Fruit fly (Drosophila melanogaster): Measurements from ENCODE around the gene CG1951.

Gene CG1951

dm6 chr3R:29049055-29049722, 22.2 kb downstream of the CG1951 start, which contains the start of gene CG11837:
TSS of gene CG11837 (plus strand) at chr3R:29049493.
- no peak for TF ChIP-seq CG5204 (GFP tag; optimal IDR thresholded peaks at IDR 0.05)
- no peak for TF ChIP-seq CG7045 (GFP tag; optimal IDR thresholded peaks at IDR 0.05)
- TF ChIP-seq cic (GFP tag; optimal IDR thresholded peaks at IDR 0.05): no peak
- no peak for TF ChIP-seq CG12768 (GFP tag; optimal IDR thresholded peaks at IDR 0.05)
- no peak for TF ChIP-seq CG11617 (GFP tag; optimal IDR thresholded peaks at IDR 0.05)
- TF ChIP-seq kay (GFP tag; ENCODE audit: borderline replicate concordance): peak; percentile 91
- peak; percentile 95 for TF ChIP-seq Mnt (GFP tag; optimal IDR thresholded peaks at IDR 0.05)
- no peak for TF ChIP-seq CG14711 (tag; optimal IDR thresholded peaks at IDR 0.05)
- no peak for TF ChIP-seq pad (GFP tag; optimal IDR thresholded peaks at IDR 0.05)
- no peak for TF ChIP-seq bab1 (GFP tag; optimal IDR thresholded peaks at IDR 0.05)
- no peak for TF ChIP-seq CG1620 (GFP tag; optimal IDR thresholded peaks at IDR 0.05)
- no peak for TF ChIP-seq Clk (GFP tag; optimal IDR thresholded peaks at IDR 0.05)
- no peak for TF ChIP-seq Crg-1 (GFP tag; optimal IDR thresholded peaks at IDR 0.05)
- no peak for TF ChIP-seq CG33017 (tag; optimal IDR thresholded peaks at IDR 0.05)

DNA sequence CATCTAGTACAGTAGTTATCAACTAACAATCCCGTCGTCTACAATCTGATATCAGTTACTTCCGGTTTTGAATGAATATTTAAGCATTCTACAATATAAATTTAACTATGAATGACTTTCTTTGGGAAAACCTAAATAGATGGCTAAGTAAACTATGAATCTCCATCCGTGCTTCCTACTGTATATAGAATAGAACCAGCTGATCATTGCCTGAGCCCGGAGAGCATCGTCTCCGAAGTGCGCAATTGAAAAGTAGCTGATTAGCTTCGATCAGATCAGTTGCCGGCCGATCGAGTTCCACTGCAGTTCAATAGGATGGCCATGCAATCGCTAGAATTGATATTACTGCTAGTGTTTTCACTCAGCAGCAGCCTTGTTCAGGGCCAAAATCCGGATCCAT, 23.7 kb downstream of the CG1951 start, which contains the start of gene CG11841:
TSS of gene CG11841 (plus strand) at position 301 of the 400 bp plus-strand sequence.
- peak; percentile 15 for TF ChIP-seq cic (GFP tag; optimal IDR thresholded peaks at IDR 0.05)
- no peak for TF ChIP-seq Crg-1 (GFP tag; optimal IDR thresholded peaks at IDR 0.05)

DNA sequence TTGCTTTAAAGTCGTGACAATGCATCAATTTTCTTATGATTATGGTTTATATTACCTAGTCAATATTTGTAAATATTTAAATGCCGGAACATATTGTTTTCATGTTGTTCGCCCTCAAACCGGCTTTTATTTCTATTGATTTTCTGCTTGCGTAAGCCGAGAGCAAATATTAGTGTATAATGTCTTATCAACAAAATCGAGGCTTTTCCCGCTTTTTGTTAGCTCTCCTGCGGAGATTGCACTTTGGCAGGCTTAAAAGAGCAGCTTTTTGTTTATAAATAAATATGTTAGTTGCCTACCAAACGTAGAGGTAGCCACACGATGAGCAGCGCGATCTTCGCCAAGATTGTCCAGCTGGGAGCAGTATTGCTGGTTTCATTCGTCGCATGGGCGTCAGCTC, 25.3 kb downstream of the CG1951 start, which contains the start of gene CG11842:
TSS of gene CG11842 (plus strand) at position 301 of the 400 bp plus-strand sequence.
- no peak for TF ChIP-seq kay (GFP tag; ENCODE audit: borderline replicate concordance)
- no peak for TF ChIP-seq Clk (GFP tag; optimal IDR thresholded peaks at IDR 0.05)
- no peak for TF ChIP-seq CG33017 (tag; optimal IDR thresholded peaks at IDR 0.05)
- TF ChIP-seq tj (GFP tag; optimal IDR thresholded peaks at IDR 0.05): no peak
- no peak for TF ChIP-seq Crg-1 (GFP tag; optimal IDR thresholded peaks at IDR 0.05)
- TF ChIP-seq cic (GFP tag; optimal IDR thresholded peaks at IDR 0.05): no peak
- TF ChIP-seq CG7045 (GFP tag; optimal IDR thresholded peaks at IDR 0.05): no peak
- no peak for TF ChIP-seq CG1620 (GFP tag; optimal IDR thresholded peaks at IDR 0.05)
- no peak for TF ChIP-seq pad (GFP tag; optimal IDR thresholded peaks at IDR 0.05)
- TF ChIP-seq Mnt (GFP tag; optimal IDR thresholded peaks at IDR 0.05): no peak
- no peak for TF ChIP-seq CG12768 (GFP tag; optimal IDR thresholded peaks at IDR 0.05)
- no peak for TF ChIP-seq toe (GFP tag; optimal IDR thresholded peaks at IDR 0.05)
- no peak for TF ChIP-seq ovo (GFP tag; optimal IDR thresholded peaks at IDR 0.05)
- TF ChIP-seq CG7101 (tag; optimal IDR thresholded peaks at IDR 0.05): no peak
- no peak for TF ChIP-seq Hr96 (GFP tag; optimal IDR thresholded peaks at IDR 0.05)

- TF ChIP-seq toe (GFP tag; optimal IDR thresholded peaks at IDR 0.05): no peak
- TF ChIP-seq pad (GFP tag; optimal IDR thresholded peaks at IDR 0.05): no peak
- TF ChIP-seq Hr96 (GFP tag; optimal IDR thresholded peaks at IDR 0.05): no peak
- no peak for TF ChIP-seq CG7101 (tag; optimal IDR thresholded peaks at IDR 0.05)
- no peak for TF ChIP-seq CG33017 (tag; optimal IDR thresholded peaks at IDR 0.05)
- TF ChIP-seq Mnt (GFP tag; optimal IDR thresholded peaks at IDR 0.05): no peak
- TF ChIP-seq CG5204 (GFP tag; optimal IDR thresholded peaks at IDR 0.05): no peak
- no peak for TF ChIP-seq cnc (optimal IDR thresholded peaks at IDR 0.05)
- TF ChIP-seq CG14711 (tag; optimal IDR thresholded peaks at IDR 0.05): no peak
- TF ChIP-seq CG12768 (GFP tag; optimal IDR thresholded peaks at IDR 0.05): no peak
- no peak for TF ChIP-seq CG1620 (GFP tag; optimal IDR thresholded peaks at IDR 0.05)
- no peak for TF ChIP-seq Crg-1 (GFP tag; optimal IDR thresholded peaks at IDR 0.05)
- TF ChIP-seq tj (GFP tag; optimal IDR thresholded peaks at IDR 0.05): no peak
- TF ChIP-seq CG11617 (GFP tag; optimal IDR thresholded peaks at IDR 0.05): no peak
- no peak for TF ChIP-seq Clk (GFP tag; optimal IDR thresholded peaks at IDR 0.05)
Observed at dm6 chr3R:29054047-29054446, 27.0 kb downstream of the CG1951 start, which contains the start of gene CG11843. TSS of gene CG11843 (plus strand) at chr3R:29054347.

- TF ChIP-seq tj (GFP tag; optimal IDR thresholded peaks at IDR 0.05) (no peak), CG11617 (GFP tag; optimal IDR thresholded peaks at IDR 0.05) (peak; percentile 11), Mnt (GFP tag; optimal IDR thresholded peaks at IDR 0.05) (peak; percentile 5), CG33017 (tag; optimal IDR thresholded peaks at IDR 0.05) (peak; percentile 13)
Observed at dm6 chr3R:29055710-29056109, 28.7 kb downstream of the CG1951 start, which contains the start of gene Sirt7. TSS of gene Sirt7 (plus strand) at chr3R:29055927.

DNA sequence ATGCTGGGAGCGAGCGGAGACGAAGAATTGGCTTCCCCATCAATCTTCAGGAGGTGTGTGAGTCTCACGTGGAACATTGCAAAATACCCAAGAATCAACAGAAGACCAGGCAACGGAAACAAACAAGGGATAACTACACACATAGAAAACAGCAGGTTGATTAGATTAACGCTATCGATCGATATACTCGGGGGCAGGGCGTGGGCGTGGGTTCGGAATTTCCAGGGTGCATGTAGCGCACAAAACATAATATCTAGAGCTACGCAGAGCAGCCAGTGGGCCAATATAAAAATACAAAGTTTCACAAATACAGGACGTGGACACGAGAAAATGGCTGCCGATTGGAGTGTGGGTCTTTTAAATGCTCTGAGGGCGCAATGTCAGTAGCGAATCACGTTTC, 32.3 kb downstream of the CG1951 start:
- TF ChIP-seq CG7045 (GFP tag; optimal IDR thresholded peaks at IDR 0.05) (no peak), Mnt (GFP tag; optimal IDR thresholded peaks at IDR 0.05) (peak; percentile 11), CG11617 (GFP tag; optimal IDR thresholded peaks at IDR 0.05) (no peak), Crg-1 (GFP tag; optimal IDR thresholded peaks at IDR 0.05) (no peak), tj (GFP tag; optimal IDR thresholded peaks at IDR 0.05) (no peak), CG7101 (tag; optimal IDR thresholded peaks at IDR 0.05) (no peak), Clk (GFP tag; optimal IDR thresholded peaks at IDR 0.05) (no peak), CG14711 (tag; optimal IDR thresholded peaks at IDR 0.05) (no peak)

DNA sequence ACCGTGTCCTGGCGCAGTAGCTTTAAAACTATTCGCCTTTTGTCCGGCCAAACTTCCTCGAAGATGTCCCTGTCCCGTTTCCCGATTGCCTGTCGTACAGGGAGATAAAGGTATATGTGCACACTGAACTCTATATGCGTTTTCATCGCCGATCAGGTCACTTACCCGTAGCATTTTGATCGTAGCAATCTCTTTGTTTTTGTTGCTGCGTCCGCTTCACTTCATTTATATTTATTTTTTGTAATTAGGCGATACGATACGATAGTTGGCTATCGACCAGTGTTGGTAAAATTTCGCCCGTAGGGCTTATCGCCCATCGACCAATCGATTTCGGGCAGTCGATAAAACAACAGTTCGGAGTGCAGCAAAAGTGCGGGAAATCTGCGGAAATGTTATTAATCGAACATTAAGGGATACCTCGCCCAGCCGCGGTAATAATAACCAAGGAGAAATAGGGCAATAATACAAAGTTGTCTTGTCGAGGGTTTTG, 35.7 kb downstream of the CG1951 start, which contains the start of the genes Cul5 and Bicra:
TSS of gene Cul5 (minus strand) at position 259 of the 490 bp plus-strand sequence.
TSS of gene Bicra (plus strand) at position 324 of the 490 bp plus-strand sequence.
- TF ChIP-seq tj (GFP tag; optimal IDR thresholded peaks at IDR 0.05) (no peak), CG11617 (GFP tag; optimal IDR thresholded peaks at IDR 0.05) (no peak), pad (GFP tag; optimal IDR thresholded peaks at IDR 0.05) (no peak), Hr96 (GFP tag; optimal IDR thresholded peaks at IDR 0.05) (no peak), toe (GFP tag; optimal IDR thresholded peaks at IDR 0.05) (no peak), Mnt (GFP tag; optimal IDR thresholded peaks at IDR 0.05) (peak; percentile 57), CG1620 (GFP tag; optimal IDR thresholded peaks at IDR 0.05) (peak; percentile 60), Clk (GFP tag; optimal IDR thresholded peaks at IDR 0.05) (no peak), cic (GFP tag; optimal IDR thresholded peaks at IDR 0.05) (peak; percentile 37), CG33017 (tag; optimal IDR thresholded peaks at IDR 0.05) (no peak), CG7101 (tag; optimal IDR thresholded peaks at IDR 0.05) (no peak), CG14711 (tag; optimal IDR thresholded peaks at IDR 0.05) (no peak), CG7045 (GFP tag; optimal IDR thresholded peaks at IDR 0.05) (no peak), bab1 (GFP tag; optimal IDR thresholded peaks at IDR 0.05) (no peak), Crg-1 (GFP tag; optimal IDR thresholded peaks at IDR 0.05) (peak; percentile 65), cnc (optimal IDR thresholded peaks at IDR 0.05) (no peak), kay (GFP tag; ENCODE audit: borderline replicate concordance) (no peak), CG12768 (GFP tag; optimal IDR thresholded peaks at IDR 0.05) (no peak), CG5204 (GFP tag; optimal IDR thresholded peaks at IDR 0.05) (no peak), ovo (GFP tag; optimal IDR thresholded peaks at IDR 0.05) (no peak)
